Fruit fly (Drosophila melanogaster) whole organism, embryonic: Measurements from ENCODE around the gene Actn3.
A peak's percentile ranks its signal among the peaks of the same experiment; 100 is the strongest.

Source experiments
- Atf3 ChIP-seq: fragments of 200-800 bp; sonication (Bioruptor generic); optimal IDR thresholded peaks from 3 replicates; lab custom pipeline; 2016; ENCODE audit warnings: missing biosample characterization, missing genetic modification characterization
- Bgb ChIP-seq: fragments of 200-800 bp; sonication (Bioruptor generic); IDR thresholded peaks from 2 replicates; pipeline ENCODE4 v1.3.6; 2022; ENCODE audit warnings: missing biosample characterization, missing genetic modification characterization; ENCODE audit not compliant: partially characterized antibody
- CG10147 ChIP-seq: fragments of 200-800 bp; sonication (Bioruptor generic); optimal IDR thresholded peaks from 2 replicates; lab custom pipeline; 2019; ENCODE audit warnings: missing biosample characterization, mild to moderate bottlenecking, missing genetic modification characterization, moderate library complexity
- CG10431 ChIP-seq: fragments of 200-800 bp; sonication (Bioruptor generic); optimal IDR thresholded peaks from 3 replicates; lab custom pipeline; 2018; ENCODE audit warnings: missing biosample characterization, mild to moderate bottlenecking, missing genetic modification characterization
- CG11560 ChIP-seq: fragments of 200-800 bp; sonication (Bioruptor generic); IDR thresholded peaks from 3 replicates; pipeline ENCODE4 v1.3.6; 2022; ENCODE audit warnings: missing biosample characterization, missing genetic modification characterization
- CG14014 ChIP-seq: fragments of 200-800 bp; sonication (Bioruptor generic); IDR thresholded peaks from 2 replicates; pipeline ENCODE4 v1.3.6; 2022; ENCODE audit warnings: missing biosample characterization, missing genetic modification characterization
- CG14441 ChIP-seq: fragments of 200-800 bp; sonication (Bioruptor generic); IDR thresholded peaks from 2 replicates; pipeline ENCODE4 v1.3.6; 2022; ENCODE audit warnings: missing biosample characterization, missing genetic modification characterization
- CG2875 ChIP-seq: fragments of 200-800 bp; sonication (Bioruptor generic); optimal IDR thresholded peaks from 2 replicates; lab custom pipeline; 2017; ENCODE audit warnings: missing biosample characterization, mild to moderate bottlenecking, missing genetic modification characterization, missing genetic modification reagents
- CG31224 ChIP-seq: fragments of 200-800 bp; sonication (Bioruptor generic); IDR thresholded peaks from 2 replicates; pipeline ENCODE4 v1.3.6; 2022; ENCODE audit warnings: missing biosample characterization, missing genetic modification characterization
- CG32767 ChIP-seq: fragments of 200-800 bp; sonication (Bioruptor generic); IDR thresholded peaks from 2 replicates; pipeline ENCODE4 v1.3.6; 2022; ENCODE audit warnings: missing biosample characterization, missing genetic modification characterization
- CG4328 ChIP-seq: fragments of 200-800 bp; sonication (Bioruptor generic); optimal IDR thresholded peaks from 3 replicates; lab custom pipeline; 2017; ENCODE audit warnings: missing biosample characterization, missing genetic modification reagents, missing genetic modification characterization
- CG8924 ChIP-seq: fragments of 200-800 bp; optimal IDR thresholded peaks from 3 replicates; lab custom pipeline; 2019; ENCODE audit warnings: missing biosample characterization, mild to moderate bottlenecking, missing genetic modification characterization, moderate library complexity
- Chrac-16 ChIP-seq: fragments of 200-800 bp; sonication (Bioruptor generic); optimal IDR thresholded peaks from 3 replicates; lab custom pipeline; 2016; ENCODE audit warnings: missing biosample characterization, missing genetic modification characterization
- H15 ChIP-seq: fragments of 200-800 bp; sonication (Bioruptor generic); IDR thresholded peaks from 3 replicates; pipeline ENCODE4 v1.3.6; 2022; ENCODE audit warnings: missing biosample characterization, missing genetic modification characterization
- HHEX ChIP-seq: fragments of 200-800 bp; sonication (Bioruptor generic); optimal IDR thresholded peaks from 3 replicates; lab custom pipeline; 2017; ENCODE audit warnings: missing biosample characterization, mild to moderate bottlenecking, missing genetic modification characterization, missing genetic modification reagents
- HLH3B ChIP-seq: fragments of 200-800 bp; sonication (Bioruptor generic); IDR thresholded peaks from 2 replicates; pipeline ENCODE4 v1.3.6; 2022; ENCODE audit warnings: missing biosample characterization, missing genetic modification characterization
- HmgZ ChIP-seq: fragments of 200-800 bp; sonication (Bioruptor generic); optimal IDR thresholded peaks from 2 replicates; lab custom pipeline; 2018; ENCODE audit warnings: missing biosample characterization, mild to moderate bottlenecking, missing genetic modification characterization
- Hmr ChIP-seq: fragments of 200-800 bp; sonication (Bioruptor generic); optimal IDR thresholded peaks from 3 replicates; lab custom pipeline; 2017; ENCODE audit warnings: mild to moderate bottlenecking, missing biosample characterization, missing genetic modification reagents, missing genetic modification characterization
- Ptx1 ChIP-seq: fragments of 200-800 bp; sonication (Bioruptor generic); IDR thresholded peaks from 2 replicates; pipeline ENCODE4 v1.3.6; 2022; ENCODE audit warnings: missing biosample characterization, missing genetic modification characterization
- Six4 ChIP-seq: fragments of 200-800 bp; sonication (Bioruptor generic); optimal IDR thresholded peaks from 2 replicates; lab custom pipeline; 2016; ENCODE audit warnings: missing biosample characterization, missing genetic modification characterization
- Xbp1 ChIP-seq: fragments of 200-800 bp; sonication (Bioruptor generic); optimal IDR thresholded peaks from 3 replicates; lab custom pipeline; 2016; ENCODE audit warnings: missing biosample characterization, mild to moderate bottlenecking, missing genetic modification characterization
- bcd ChIP-seq: fragments of 200-800 bp; sonication (Bioruptor generic); optimal IDR thresholded peaks from 2 replicates; lab custom pipeline; 2017; ENCODE audit warnings: missing biosample characterization, mild to moderate bottlenecking, missing genetic modification characterization
- dysf ChIP-seq: fragments of 200-800 bp; sonication (Bioruptor generic); IDR thresholded peaks from 3 replicates; pipeline ENCODE4 v1.3.6; 2022; ENCODE audit warnings: missing biosample characterization, missing genetic modification characterization
- exex ChIP-seq: fragments of 200-800 bp; sonication (Bioruptor generic); optimal IDR thresholded peaks from 4 replicates; lab custom pipeline; 2018; ENCODE audit warnings: missing biosample characterization, mild to moderate bottlenecking, missing genetic modification characterization, moderate library complexity
- eyg ChIP-seq: fragments of 200-800 bp; sonication (Bioruptor generic); optimal IDR thresholded peaks from 3 replicates; lab custom pipeline; 2016; ENCODE audit warnings: missing biosample characterization, missing genetic modification characterization
- ftz-f1 ChIP-seq: fragments of 200-800 bp; sonication (Bioruptor generic); optimal IDR thresholded peaks from 2 replicates; lab custom pipeline; 2016; ENCODE audit warnings: missing biosample characterization, missing genetic modification characterization
- fu2 ChIP-seq: fragments of 200-800 bp; sonication (Bioruptor generic); optimal IDR thresholded peaks from 2 replicates; lab custom pipeline; 2016; ENCODE audit warnings: missing biosample characterization, missing genetic modification characterization
- gem ChIP-seq: fragments of 200-800 bp; sonication (Bioruptor generic); optimal IDR thresholded peaks from 2 replicates; lab custom pipeline; 2019; ENCODE audit warnings: missing biosample characterization, mild to moderate bottlenecking, missing genetic modification characterization, moderate library complexity
- gsb ChIP-seq: fragments of 200-800 bp; sonication (Bioruptor generic); IDR thresholded peaks from 2 replicates; pipeline ENCODE4 v1.3.6; 2022; ENCODE audit warnings: missing biosample characterization, missing genetic modification characterization
- hkb ChIP-seq, 2 experiments: fragments of 200-800 bp in 1 of 2; fragments of >200 bp in 1 of 2; sonication (Bioruptor generic) in 1 of 2; IDR thresholded peaks in 1 of 2; optimal IDR thresholded peaks in 1 of 2; 2 replicates each; pipeline versions ENCODE4 v1.3.6 to Lab custom; 2017 to 2022; ENCODE audit warnings: missing biosample characterization in 1 of 2, missing genetic modification characterization in 1 of 2
- lbe ChIP-seq: fragments of 200-800 bp; sonication (Bioruptor generic); optimal IDR thresholded peaks from 2 replicates; lab custom pipeline; 2016; ENCODE audit warnings: missing biosample characterization, mild to moderate bottlenecking, missing genetic modification characterization
- oc ChIP-seq: fragments of 200-800 bp; sonication (Bioruptor generic); optimal IDR thresholded peaks from 2 replicates; lab custom pipeline; 2018; ENCODE audit warnings: missing biosample characterization, mild to moderate bottlenecking, missing genetic modification characterization, moderate library complexity
- odd ChIP-seq: fragments of 200-800 bp; sonication (Bioruptor generic); optimal IDR thresholded peaks from 2 replicates; lab custom pipeline; 2017; ENCODE audit warnings: missing biosample characterization, mild to moderate bottlenecking, missing genetic modification characterization
- pb ChIP-seq: fragments of 200-800 bp; sonication (Bioruptor generic); optimal IDR thresholded peaks from 3 replicates; lab custom pipeline; 2016; ENCODE audit warnings: missing biosample characterization, missing genetic modification characterization
- peb ChIP-seq: fragments of 200-800 bp; sonication (Bioruptor generic); IDR thresholded peaks from 2 replicates; pipeline ENCODE4 v1.3.6; 2022; ENCODE audit warnings: missing biosample characterization, missing genetic modification characterization
- prd ChIP-seq, 3 experiments: fragments of >200 bp in 2 of 3; fragments of 200-800 bp in 1 of 3; sonication (Bioruptor generic) in 1 of 3; optimal IDR thresholded peaks in 2 of 3; IDR thresholded peaks in 1 of 3; 2 replicates in 2 of 3; 3 replicates in 1 of 3; pipeline versions ENCODE4 v1.3.6 to Lab custom; 2017 to 2022; ENCODE audit warnings: missing biosample characterization in 1 of 3, missing genetic modification characterization in 1 of 3
- row ChIP-seq: fragments of 200-800 bp; sonication (Bioruptor generic); IDR thresholded peaks from 3 replicates; pipeline ENCODE4 v1.3.6; 2022; ENCODE audit warnings: missing biosample characterization, missing genetic modification characterization
- run ChIP-seq: fragments of 200-800 bp; sonication (Bioruptor generic); optimal IDR thresholded peaks from 3 replicates; lab custom pipeline; 2018; ENCODE audit warnings: missing biosample characterization, mild to moderate bottlenecking, missing genetic modification characterization
- salm ChIP-seq: fragments of 200-800 bp; sonication (Bioruptor generic); optimal IDR thresholded peaks from 2 replicates; lab custom pipeline; 2018; ENCODE audit warnings: missing biosample characterization, mild to moderate bottlenecking, missing genetic modification characterization
- trem ChIP-seq: fragments of 200-800 bp; optimal IDR thresholded peaks from 3 replicates; lab custom pipeline; 2019; ENCODE audit warnings: missing biosample characterization, mild to moderate bottlenecking, missing genetic modification characterization, moderate library complexity
- vvl ChIP-seq: fragments of 200-800 bp; sonication (Bioruptor generic); IDR thresholded peaks from 2 replicates; pipeline ENCODE4 v1.3.6; 2022; ENCODE audit warnings: missing biosample characterization, missing genetic modification characterization
- zfh1 ChIP-seq: fragments of 200-800 bp; sonication (Bioruptor generic); IDR thresholded peaks from 3 replicates; pipeline ENCODE4 v1.3.6; 2022; ENCODE audit warnings: missing biosample characterization, missing genetic modification characterization

Actn3 gene

dm6 chr3R:16985547-16985946 is 8.0 kb upstream of the Actn3 start (continued):
- TF ChIP-seq gsb (GFP tag; lab: Robert Waterston, UW): 0 out of 2 replicates have a peak, but pooled peaks have one; percentile 14
- TF ChIP-seq Chrac-16 (GFP tag; lab: Kevin White, UChicago): no peak
- no peak for TF ChIP-seq CG8924 (tag; lab: Kevin White, UChicago)
- TF ChIP-seq run (tag; lab: Kevin White, UChicago): no peak
- TF ChIP-seq H15 (GFP tag; lab: Robert Waterston, UW): no peak
- no peak for TF ChIP-seq Hmr (GFP tag; lab: Kevin White, UChicago)
- peak; percentile 8; the same call in 1 of the 2 replicates for TF ChIP-seq HLH3B
- TF ChIP-seq CG11560 (tag; lab: Robert Waterston, UW): no peak
- TF ChIP-seq CG4328 (GFP tag; lab: Kevin White, UChicago): no peak
- peak; percentile 64 for TF ChIP-seq vvl
- no peak for TF ChIP-seq salm (tag; lab: Kevin White, UChicago)
- no peak for TF ChIP-seq hkb (optimal IDR thresholded peaks at IDR 0.05; lab: Kevin White, UChicago)
- TF ChIP-seq hkb (GFP tag; IDR thresholded peaks at IDR 0.05; lab: Robert Waterston, UW): peak; percentile 27; the same call in 1 of the 2 replicates
- TF ChIP-seq CG14014: no peak
- 0 out of 3 replicates have a peak, but pooled peaks have one; percentile 19 for TF ChIP-seq zfh1 (GFP tag; lab: Robert Waterston, UW)
- 0 out of 3 replicates have a peak, but pooled peaks have one; percentile 35 for TF ChIP-seq dysf (GFP tag; lab: Robert Waterston, UW)
- TF ChIP-seq Xbp1 (GFP tag; lab: Kevin White, UChicago): peak; percentile 4
- no peak for TF ChIP-seq eyg (GFP tag; lab: Kevin White, UChicago)
- TF ChIP-seq lbe (GFP tag; lab: Kevin White, UChicago): peak; percentile 12
- TF ChIP-seq Ptx1: peak; percentile 26; the same call in 1 of the 2 replicates
- no peak for TF ChIP-seq CG10147
- no peak for TF ChIP-seq Atf3 (GFP tag; lab: Kevin White, UChicago)
- TF ChIP-seq oc (tag; lab: Kevin White, UChicago): no peak
- no peak for TF ChIP-seq ftz-f1 (GFP tag; lab: Kevin White, UChicago)
- no peak for TF ChIP-seq peb
- no peak for TF ChIP-seq pb (GFP tag; lab: Kevin White, UChicago)
- TF ChIP-seq CG2875 (GFP tag; lab: Kevin White, UChicago): no peak
- no peak for TF ChIP-seq CG31224
- no peak for TF ChIP-seq odd (GFP tag; lab: Kevin White, UChicago)
- TF ChIP-seq CG14441: peak; percentile 52
- TF ChIP-seq row (GFP tag; lab: Robert Waterston, UW): peak; percentile 45
- TF ChIP-seq Six4: no peak
- TF ChIP-seq HHEX (GFP tag; lab: Kevin White, UChicago): no peak
- TF ChIP-seq CG10431 (GFP tag; lab: Kevin White, UChicago): no peak
- no peak for TF ChIP-seq bcd (GFP tag; lab: Kevin White, UChicago)
- no peak for TF ChIP-seq trem (tag; lab: Kevin White, UChicago)
- no peak for TF ChIP-seq HmgZ (tag; lab: Kevin White, UChicago)
- no peak for TF ChIP-seq exex (tag; lab: Kevin White, UChicago)
- TF ChIP-seq fu2 (GFP tag; lab: Kevin White, UChicago): no peak
- TF ChIP-seq CG32767 (GFP tag; lab: Robert Waterston, UW): no peak
- TF ChIP-seq prd (optimal IDR thresholded peaks at IDR 0.05; lab: Kevin White, UChicago): no peak
- TF ChIP-seq prd (GFP tag; IDR thresholded peaks at IDR 0.05; lab: Robert Waterston, UW): peak; percentile 37; the same call in 1 of the 3 replicates
- peak; percentile 19 for TF ChIP-seq gem (tag; lab: Kevin White, UChicago)
- no peak for TF ChIP-seq Bgb
